Worm (Caenorhabditis elegans): ENCODE measurements around the gene spig-6.

- TF ChIP-seq ama-1 (optimal IDR thresholded peaks at IDR 0.05) (no peak), hmbx-1 (tag; optimal IDR thresholded peaks at IDR 0.05) (no peak), tbx-37 (GFP tag; conservative IDR thresholded peaks at IDR 0.05) (no peak), ceh-13 (GFP tag; optimal IDR thresholded peaks at IDR 0.05) (no peak), hmg-4 (GFP tag; optimal IDR thresholded peaks at IDR 0.05) (no peak), ets-7 (tag; optimal IDR thresholded peaks at IDR 0.05) (no peak), flt-1 (GFP tag; IDR thresholded peaks at IDR 0.05) (no peak), scrt-1 (GFP tag; IDR thresholded peaks at IDR 0.05) (no peak), F13C5.2 (tag; optimal IDR thresholded peaks at IDR 0.05) (no peak), tra-4 (tag; optimal IDR thresholded peaks at IDR 0.05) (no peak), sea-1 (GFP tag; conservative IDR thresholded peaks at IDR 0.05) (no peak)
These were observed 35.2 kb upstream of the spig-6 start for ce11 chrV:16446191-16446590.

All from whole organism, early embryonic.